Worm (Caenorhabditis elegans) whole organism, early embryonic: Measurements from ENCODE around the gene lmtr-2.

Source experiments
- B0310.2 ChIP-seq: sonication (generic microtip); optimal IDR thresholded peaks from 2 replicates; lab custom pipeline; 2016; ENCODE audit warnings: mild to moderate bottlenecking, missing genetic modification characterization, missing compliant biosample characterization
- F13C5.2 ChIP-seq: sonication (generic microtip); optimal IDR thresholded peaks from 2 replicates; lab custom pipeline; 2017; ENCODE audit warnings: mild to moderate bottlenecking, missing genetic modification characterization, inconsistent platforms, missing compliant biosample characterization
- aly-1 ChIP-seq: sonication (generic microtip); optimal IDR thresholded peaks from 2 replicates; lab custom pipeline; 2016; ENCODE audit warnings: missing genetic modification characterization, missing compliant biosample characterization
- ama-1 ChIP-seq: fragments of 150-350 bp; optimal IDR thresholded peaks from 2 replicates; lab custom pipeline; 2014
- ceh-13 ChIP-seq: fragments of 200-800 bp; sonication (Bioruptor generic); optimal IDR thresholded peaks from 2 replicates; lab custom pipeline; 2018; ENCODE audit warnings: mild to moderate bottlenecking, missing genetic modification characterization, missing compliant biosample characterization
- ceh-36 ChIP-seq: sonication (generic microtip); optimal IDR thresholded peaks from 2 replicates; lab custom pipeline; 2016; ENCODE audit warnings: missing genetic modification characterization, inconsistent platforms, missing compliant biosample characterization
- ets-7 ChIP-seq: sonication (generic microtip); optimal IDR thresholded peaks from 2 replicates; lab custom pipeline; 2016; ENCODE audit warnings: missing genotype, missing genetic modification characterization, missing compliant biosample characterization
- flt-1 ChIP-seq: fragments of 200-800 bp; sonication (Bioruptor generic); IDR thresholded peaks from 2 replicates; pipeline ENCODE4 v1.3.6; 2022; ENCODE audit warnings: missing genetic modification characterization, missing compliant biosample characterization
- hmbx-1 ChIP-seq: sonication (generic microtip); optimal IDR thresholded peaks from 2 replicates; lab custom pipeline; 2016; ENCODE audit warnings: mild to moderate bottlenecking, missing genetic modification characterization, missing compliant biosample characterization
- hmg-4 ChIP-seq: fragments of 200-800 bp; sonication (Bioruptor generic); optimal IDR thresholded peaks from 2 replicates; lab custom pipeline; 2018; ENCODE audit warnings: mild to moderate bottlenecking, missing genetic modification characterization, missing compliant biosample characterization
- hnd-1 ChIP-seq: sonication (generic microtip); optimal IDR thresholded peaks from 2 replicates; lab custom pipeline; 2016; ENCODE audit warnings: missing genetic modification characterization, missing compliant biosample characterization
- pes-1 ChIP-seq: fragments of 200-800 bp; sonication (Bioruptor generic); IDR thresholded peaks from 2 replicates; pipeline ENCODE4 v1.3.6; 2022; ENCODE audit warnings: missing genetic modification reagents, missing genetic modification characterization, missing compliant biosample characterization
- scrt-1 ChIP-seq: fragments of 200-800 bp; sonication (Bioruptor generic); IDR thresholded peaks from 2 replicates; pipeline ENCODE4 v1.3.6; 2022; ENCODE audit warnings: missing genetic modification characterization, missing compliant biosample characterization
- sea-1 ChIP-seq: fragments of 200-800 bp; sonication (Bioruptor generic); conservative IDR thresholded peaks from 2 replicates; pipeline ENCODE4 v1.3.6; 2022; ENCODE audit warnings: missing genetic modification characterization, missing compliant biosample characterization
- tbx-11 ChIP-seq: fragments of 200-800 bp; sonication (Bioruptor generic); IDR thresholded peaks from 2 replicates; pipeline ENCODE4 v1.3.6; 2022; ENCODE audit warnings: missing genetic modification characterization, missing compliant biosample characterization
- tbx-37 ChIP-seq: fragments of 200-800 bp; sonication (Bioruptor generic); conservative IDR thresholded peaks from 2 replicates; pipeline ENCODE4 v1.3.6; 2022; ENCODE audit warnings: missing genetic modification reagents, missing genetic modification characterization, missing compliant biosample characterization
- tra-4 ChIP-seq: sonication (generic microtip); optimal IDR thresholded peaks from 2 replicates; lab custom pipeline; 2017; ENCODE audit warnings: missing genetic modification characterization, missing compliant biosample characterization

The lmtr-2 gene

DNA sequence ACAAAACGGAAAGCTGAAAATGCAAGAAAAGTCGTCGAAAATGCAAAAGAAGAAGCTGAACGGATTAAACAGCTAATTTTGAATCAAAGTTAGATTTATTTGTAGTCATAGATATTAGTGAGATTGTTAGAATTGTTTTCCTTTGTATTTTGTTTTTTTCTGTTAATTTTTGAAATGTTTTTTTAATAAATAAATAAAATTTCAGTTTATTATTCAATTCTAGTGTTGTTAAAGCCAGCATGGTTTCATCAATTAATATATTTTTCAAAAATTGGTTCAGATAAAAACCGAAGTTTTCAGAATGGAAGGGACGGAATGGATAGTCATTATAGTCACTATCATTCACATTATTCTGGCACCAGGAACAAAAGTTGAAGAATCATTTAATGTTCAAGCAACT is 23.9 kb upstream of the lmtr-2 start, which contains the start of gene algn-12:
Gene algn-12 (plus strand): TSS at position 301 of the 400 bp plus-strand sequence.
- TF ChIP-seq hnd-1 (tag; lab: Kevin White, UChicago), result no peak
- no peak for TF ChIP-seq sea-1 (GFP tag; lab: Robert Waterston, UW)

DNA sequence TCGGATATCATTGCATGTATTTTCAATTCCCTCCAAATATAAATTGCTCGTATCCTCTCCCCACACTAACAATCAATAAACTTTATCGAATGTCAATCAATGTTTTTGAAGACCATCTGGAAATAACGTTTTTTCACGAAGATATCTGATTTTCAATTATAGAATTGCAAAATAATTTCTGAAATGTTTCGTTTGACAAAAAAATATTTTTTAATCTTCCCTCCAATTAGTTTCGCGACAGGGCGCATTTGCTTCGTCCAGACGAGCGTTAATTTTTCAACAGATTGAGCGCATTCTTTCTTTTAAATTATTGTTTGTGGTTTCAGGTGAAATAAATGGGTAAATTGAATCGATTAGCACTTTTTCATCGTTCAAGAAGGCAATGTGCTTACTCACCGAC is 20.2 kb upstream of the lmtr-2 start, which contains the start of gene vars-1:
Gene vars-1 (plus strand): TSS at position 291 of the 400 bp plus-strand sequence.
- TF ChIP-seq F13C5.2 (tag; lab: Kevin White, UChicago), result no peak
- no peak for TF ChIP-seq hmbx-1 (tag; lab: Kevin White, UChicago)
- TF ChIP-seq ceh-36 (tag; lab: Kevin White, UChicago), result no peak
- no peak for TF ChIP-seq ceh-13 (GFP tag; lab: Kevin White, UChicago)
- TF ChIP-seq scrt-1 (GFP tag; lab: Robert Waterston, UW), result no peak
- TF ChIP-seq hnd-1 (tag; lab: Kevin White, UChicago), result no peak
- TF ChIP-seq flt-1 (GFP tag; lab: Robert Waterston, UW), result no peak

ce11 chrV:8028825-8029489 is 18.1 kb upstream of the lmtr-2 start, which contains the start of gene oma-2:
Gene oma-2 (plus strand): TSS chrV:8029439.
- TF ChIP-seq tra-4 (tag; lab: Kevin White, UChicago), result no peak
- no peak for TF ChIP-seq aly-1 (tag; lab: Kevin White, UChicago)
- TF ChIP-seq hmbx-1 (tag; lab: Kevin White, UChicago), result no peak

DNA sequence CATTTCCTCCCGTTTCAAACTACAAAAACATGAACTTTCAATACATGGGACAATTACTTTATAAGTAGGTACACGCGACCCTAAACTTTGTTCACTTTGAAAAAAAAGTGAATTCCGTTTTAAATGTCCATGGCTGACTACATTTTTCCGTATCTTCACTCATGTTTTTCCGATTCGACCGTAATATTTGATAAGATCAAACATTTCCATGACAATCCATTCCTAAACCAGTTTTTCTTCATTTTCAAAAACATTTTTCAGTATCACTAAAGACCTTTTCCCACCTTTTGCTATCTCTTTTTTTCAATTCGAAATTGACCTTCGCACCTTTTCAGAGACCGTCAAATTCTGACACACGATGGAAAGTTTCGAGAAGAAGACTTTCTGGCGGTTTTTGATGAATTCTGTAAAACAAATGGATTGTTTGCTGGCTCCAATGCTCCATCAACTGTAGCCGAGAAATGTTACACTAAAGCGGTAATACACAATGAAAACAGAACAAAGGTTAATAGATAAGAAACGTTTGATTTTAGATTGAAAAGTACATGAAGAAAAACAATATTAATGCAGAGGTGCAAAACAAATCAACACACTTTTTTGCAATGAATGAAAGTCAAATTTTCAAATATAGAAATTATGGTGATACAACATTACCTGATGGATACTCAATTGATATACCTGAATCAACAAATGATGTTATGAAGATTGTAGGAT is 16.7 kb upstream of the lmtr-2 start:
- no peak for TF ChIP-seq tbx-11 (GFP tag; lab: Robert Waterston, UW)
- no peak for TF ChIP-seq sea-1 (GFP tag; lab: Robert Waterston, UW)
- TF ChIP-seq B0310.2 (tag; lab: Kevin White, UChicago), result no peak
- TF ChIP-seq aly-1 (tag; lab: Kevin White, UChicago), result no peak
- TF ChIP-seq ets-7 (tag; lab: Kevin White, UChicago), result no peak
- no peak for TF ChIP-seq scrt-1 (GFP tag; lab: Robert Waterston, UW)

ce11 chrV:8026343-8026742 is 15.4 kb upstream of the lmtr-2 start, which contains the start of gene F43H9.4:
Gene F43H9.4 (plus strand): TSS chrV:8026708.
- TF ChIP-seq ets-7 (tag; lab: Kevin White, UChicago) (no peak), aly-1 (tag; lab: Kevin White, UChicago) (no peak), scrt-1 (GFP tag; lab: Robert Waterston, UW) (no peak), hmbx-1 (tag; lab: Kevin White, UChicago) (no peak), flt-1 (GFP tag; lab: Robert Waterston, UW) (no peak)

- no peak for TF ChIP-seq sea-1 (GFP tag; lab: Robert Waterston, UW)
- no peak for TF ChIP-seq tra-4 (tag; lab: Kevin White, UChicago)
- no peak for TF ChIP-seq ets-7 (tag; lab: Kevin White, UChicago)
- TF ChIP-seq tbx-37 (GFP tag; lab: Robert Waterston, UW), result no peak
- no peak for TF ChIP-seq hmbx-1 (tag; lab: Kevin White, UChicago)
- TF ChIP-seq F13C5.2 (tag; lab: Kevin White, UChicago), result no peak
- no peak for TF ChIP-seq tbx-11 (GFP tag; lab: Robert Waterston, UW)
- no peak for TF ChIP-seq ceh-36 (tag; lab: Kevin White, UChicago)
- TF ChIP-seq hnd-1 (tag; lab: Kevin White, UChicago), result no peak
- TF ChIP-seq B0310.2 (tag; lab: Kevin White, UChicago), result no peak
- no peak for TF ChIP-seq flt-1 (GFP tag; lab: Robert Waterston, UW)
- no peak for TF ChIP-seq aly-1 (tag; lab: Kevin White, UChicago)
- TF ChIP-seq pes-1 (GFP tag; lab: Robert Waterston, UW), result no peak
- TF ChIP-seq ama-1 (lab: Kevin White, UChicago), result no peak
- TF ChIP-seq hmg-4 (GFP tag; lab: Kevin White, UChicago), result no peak
- no peak for TF ChIP-seq scrt-1 (GFP tag; lab: Robert Waterston, UW)
- TF ChIP-seq ceh-13 (GFP tag; lab: Kevin White, UChicago), result no peak
Observed at ce11 chrV:8025259-8025658, 14.4 kb upstream of the lmtr-2 start.

DNA sequence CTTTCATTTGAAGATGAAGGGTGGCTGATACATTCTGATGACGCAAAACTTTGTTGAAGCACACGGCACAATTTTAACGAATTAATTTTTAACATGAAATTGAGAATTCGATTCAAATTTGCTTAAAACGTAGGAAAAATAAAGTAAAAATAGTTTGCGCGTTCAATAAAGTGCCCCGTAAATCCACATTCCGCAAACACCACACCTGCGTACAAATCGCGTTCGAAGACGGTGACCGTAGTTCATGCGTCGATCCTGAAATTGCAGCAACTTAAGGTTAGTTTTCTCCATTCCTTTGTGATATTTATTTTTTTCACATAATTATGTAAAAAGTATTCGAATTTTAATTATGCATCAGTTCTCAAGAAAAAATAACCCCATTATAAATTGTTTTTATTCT is 13.8 kb upstream of the lmtr-2 start, which contains the start of gene F43H9.3:
Gene F43H9.3 (minus strand): TSS at position 189 of the 400 bp plus-strand sequence.
- TF ChIP-seq hmbx-1 (tag; lab: Kevin White, UChicago) (no peak), tbx-37 (GFP tag; lab: Robert Waterston, UW) (no peak), ama-1 (lab: Kevin White, UChicago) (no peak), F13C5.2 (tag; lab: Kevin White, UChicago) (no peak), tbx-11 (GFP tag; lab: Robert Waterston, UW) (no peak), ceh-36 (tag; lab: Kevin White, UChicago) (no peak), ceh-13 (GFP tag; lab: Kevin White, UChicago) (no peak), B0310.2 (tag; lab: Kevin White, UChicago) (no peak), sea-1 (GFP tag; lab: Robert Waterston, UW) (no peak), scrt-1 (GFP tag; lab: Robert Waterston, UW) (no peak), ets-7 (tag; lab: Kevin White, UChicago) (no peak), pes-1 (GFP tag; lab: Robert Waterston, UW) (no peak), flt-1 (GFP tag; lab: Robert Waterston, UW) (no peak)
